Worm (Caenorhabditis elegans) whole organism, mixed stage, embryonic: Measurements from ENCODE around the gene C18H7.11.

Source experiments
- blmp-1 ChIP-seq: fragments of 150-350 bp; optimal IDR thresholded peaks from 2 replicates; lab custom pipeline; 2014; ENCODE audit warnings: missing biosample characterization, missing genetic modification characterization
- cnd-1 ChIP-seq: fragments of 200-800 bp; sonication (Bioruptor generic); optimal IDR thresholded peaks from 2 replicates; lab custom pipeline; 2018; ENCODE audit warnings: mild to moderate bottlenecking, missing genetic modification characterization, missing compliant biosample characterization
- drap-1 ChIP-seq: fragments of 200-800 bp; sonication (Bioruptor generic); optimal IDR thresholded peaks from 3 replicates; lab custom pipeline; 2018; ENCODE audit warnings: mild to moderate bottlenecking, missing genetic modification characterization, missing compliant biosample characterization
- elt-1 ChIP-seq: sonication (generic microtip); optimal IDR thresholded peaks from 2 replicates; lab custom pipeline; 2017; ENCODE audit warnings: missing genetic modification characterization, mild to moderate bottlenecking, missing compliant biosample characterization, antibody characterized with exemption, moderate library complexity, borderline replicate concordance; ENCODE audit not compliant: insufficient read depth
- nhr-12 ChIP-seq: fragments of 150-350 bp; optimal IDR thresholded peaks from 2 replicates; lab custom pipeline; 2014; ENCODE audit warnings: missing biosample characterization, missing genetic modification characterization
- nhr-237 ChIP-seq: fragments of 150-350 bp; optimal IDR thresholded peaks from 2 replicates; lab custom pipeline; 2014; ENCODE audit warnings: missing biosample characterization, missing genetic modification characterization
- nhr-76 ChIP-seq: sonication (generic microtip); optimal IDR thresholded peaks from 2 replicates; lab custom pipeline; 2017; ENCODE audit warnings: missing biosample characterization, missing genetic modification characterization
- snpc-4 ChIP-seq: fragments of 150-350 bp; optimal IDR thresholded peaks from 2 replicates; lab custom pipeline; 2014; ENCODE audit warnings: missing biosample characterization, missing genetic modification characterization
- sptf-1 ChIP-seq: sonication (generic microtip); optimal IDR thresholded peaks from 2 replicates; lab custom pipeline; 2017; ENCODE audit warnings: mild to moderate bottlenecking, missing genetic modification characterization, moderate library complexity, missing compliant biosample characterization
- unc-39 ChIP-seq: fragments of 150-350 bp; optimal IDR thresholded peaks from 2 replicates; lab custom pipeline; 2014; ENCODE audit warnings: missing biosample characterization, missing genetic modification characterization
- unc-62 ChIP-seq: fragments of 150-350 bp; optimal IDR thresholded peaks from 2 replicates; lab custom pipeline; 2014; ENCODE audit warnings: missing biosample characterization, missing genetic modification reagents, missing genetic modification characterization
- ztf-11 ChIP-seq: fragments of 150-350 bp; optimal IDR thresholded peaks from 2 replicates; lab custom pipeline; 2014; ENCODE audit warnings: missing biosample characterization, missing genetic modification characterization

ce11 chrIV:584039-584438 is 12.7 kb upstream of the C18H7.11 start:
- TF ChIP-seq unc-39 (tag; lab: Kevin White, UChicago) (no peak), nhr-12 (tag; lab: Kevin White, UChicago) (no peak), blmp-1 (tag; lab: Kevin White, UChicago) (no peak), drap-1 (GFP tag; lab: Kevin White, UChicago) (no peak), ztf-11 (tag; lab: Kevin White, UChicago) (no peak), snpc-4 (tag; lab: Kevin White, UChicago) (no peak), nhr-76 (tag; lab: Kevin White, UChicago) (no peak), unc-62 (no peak), sptf-1 (tag; lab: Kevin White, UChicago) (no peak), cnd-1 (tag; lab: Kevin White, UChicago) (no peak), nhr-237 (no peak), elt-1 (tag; lab: Kevin White, UChicago) (no peak)
